Fruit fly (Drosophila melanogaster) whole organism, larva: Measurements from ENCODE around the gene Btk.

ENCODE experiments used
- noc ChIP-seq: fragments of 200-800 bp; sonication (Bioruptor generic); optimal IDR thresholded peaks from 3 replicates; lab custom pipeline; 2019; ENCODE audit warnings: missing biosample characterization, mild to moderate bottlenecking, missing genetic modification characterization, moderate library complexity

Btk gene

dm6 chr2L:8266670-8267435 is 34.0 kb downstream of the Btk start:
- no peak for TF ChIP-seq noc

dm6 chr2L:8266145-8266544 is 34.7 kb downstream of the Btk start:
- no peak for TF ChIP-seq noc

dm6 chr2L:8257401-8258266 is 43.2 kb downstream of the Btk start, which contains the start of gene CG8086:
Gene CG8086 (minus strand): TSS chr2L:8257502.
- no peak for TF ChIP-seq noc

- TF ChIP-seq noc = peak; percentile 80
Observed at dm6 chr2L:8255406-8255805, 45.5 kb downstream of the Btk start.

- TF ChIP-seq noc = no peak
Observed at dm6 chr2L:8243903-8244302, 57.0 kb downstream of the Btk start, which contains the start of gene CG43057. Gene CG43057 (minus strand): TSS chr2L:8244003.

- TF ChIP-seq noc = no peak
Observed at dm6 chr2L:8242186-8242585, 58.7 kb downstream of the Btk start, which contains the start of gene CG14277. Gene CG14277 (plus strand): TSS chr2L:8242486.

- no peak for TF ChIP-seq noc
Observed at dm6 chr2L:8241700-8242099, 59.2 kb downstream of the Btk start, which contains the start of gene Spn28F. Gene Spn28F (minus strand): TSS chr2L:8241800.

dm6 chr2L:8239712-8240245 is 61.1 kb downstream of the Btk start, which contains the start of gene Pvr:
Gene Pvr (minus strand): TSS chr2L:8239878.
- no peak for TF ChIP-seq noc

dm6 chr2L:8239032-8239650 is 61.7 kb downstream of the Btk start:
- TF ChIP-seq noc = peak; percentile 30

dm6 chr2L:8233571-8233970 is 67.3 kb downstream of the Btk start:
- TF ChIP-seq noc = no peak

dm6 chr2L:8232389-8232788 is 68.5 kb downstream of the Btk start:
- no peak for TF ChIP-seq noc

dm6 chr2L:8230255-8230654 is 70.6 kb downstream of the Btk start:
- no peak for TF ChIP-seq noc

dm6 chr2L:8229628-8230027 is 71.3 kb downstream of the Btk start:
- peak; percentile 79 for TF ChIP-seq noc

- no peak for TF ChIP-seq noc
Observed at dm6 chr2L:8229134-8229533, 71.7 kb downstream of the Btk start.

dm6 chr2L:8220393-8220934 is 80.4 kb downstream of the Btk start, which contains the start of gene Snx6:
Gene Snx6 (minus strand): TSS chr2L:8220741.
- TF ChIP-seq noc = no peak

dm6 chr2L:8217917-8218316 is 83.0 kb downstream of the Btk start, which contains the start of gene CG8292:
Gene CG8292 (minus strand): TSS chr2L:8218017.
- no peak for TF ChIP-seq noc
